Fruit fly (Drosophila melanogaster): ENCODE results near the gene CG32591.

CG32591 gene

dm6 chrX:14952845-14953720, 24.3 kb upstream of the CG32591 start, which contains the start of gene pdgy (continued):
- no peak for TF ChIP-seq CG30431 (GFP tag; optimal IDR thresholded peaks at IDR 0.05)
- TF ChIP-seq her (GFP tag; optimal IDR thresholded peaks at IDR 0.05) = peak; percentile 12
- no peak for TF ChIP-seq wdn (GFP tag; IDR thresholded peaks at IDR 0.05)
- no peak for TF ChIP-seq Fer1 (GFP tag; optimal IDR thresholded peaks at IDR 0.05)
- no peak for TF ChIP-seq CG10147 (GFP tag; optimal IDR thresholded peaks at IDR 0.05)
- TF ChIP-seq dati (GFP tag; IDR thresholded peaks at IDR 0.05) = no peak
- TF ChIP-seq bsh (GFP tag; optimal IDR thresholded peaks at IDR 0.05) = peak in 1 of 2 experiments; percentile 89
- TF ChIP-seq CG5245 (GFP tag; optimal IDR thresholded peaks at IDR 0.05) = no peak
- TF ChIP-seq btn (GFP tag; optimal IDR thresholded peaks at IDR 0.05) = no peak
- no peak for TF ChIP-seq stwl (tag; optimal IDR thresholded peaks at IDR 0.05)
- TF ChIP-seq da (GFP tag; optimal IDR thresholded peaks at IDR 0.05) = no peak
- TF ChIP-seq CG16813 (GFP tag; IDR thresholded peaks at IDR 0.05; ENCODE audit: partially characterized antibody) = 0 out of 3 replicates have a peak, but pooled peaks have one; percentile 30
- no peak for TF ChIP-seq CG1603 (tag; optimal IDR thresholded peaks at IDR 0.05)
- TF ChIP-seq bcd (GFP tag; optimal IDR thresholded peaks at IDR 0.05) = no peak
- peak; percentile 50 for TF ChIP-seq Drgx (GFP tag; IDR thresholded peaks at IDR 0.05)
- no peak for TF ChIP-seq hth (optimal IDR thresholded peaks at IDR 0.05)
- no peak for TF ChIP-seq CG2129 (GFP tag; IDR thresholded peaks at IDR 0.05; ENCODE audit: partially characterized antibody)
- no peak for TF ChIP-seq bbx (GFP tag; IDR thresholded peaks at IDR 0.05; ENCODE audit: partially characterized antibody)
- no peak for TF ChIP-seq trem (tag; optimal IDR thresholded peaks at IDR 0.05)
- TF ChIP-seq CG17359 (tag; optimal IDR thresholded peaks at IDR 0.05) = no peak
- TF ChIP-seq al (GFP tag; IDR thresholded peaks at IDR 0.05) = no peak

dm6 chrX:14952097-14952844, 23.5 kb upstream of the CG32591 start:
- TF ChIP-seq CG18262 (tag; optimal IDR thresholded peaks at IDR 0.05) (peak; percentile 63), Awh (GFP tag; IDR thresholded peaks at IDR 0.05) (peak; percentile 73), CG3847 (GFP tag; IDR thresholded peaks at IDR 0.05) (no peak), Oaz (GFP tag; IDR thresholded peaks at IDR 0.05) (no peak), kay (GFP tag; optimal IDR thresholded peaks at IDR 0.05) (no peak), Ptx1 (GFP tag; IDR thresholded peaks at IDR 0.05) (peak; percentile 53), Mes4 (GFP tag; optimal IDR thresholded peaks at IDR 0.05) (no peak), CG15269 (tag; optimal IDR thresholded peaks at IDR 0.05) (peak; percentile 14), Sox100B (GFP tag; optimal IDR thresholded peaks at IDR 0.05) (peak; percentile 58), HHEX (GFP tag; optimal IDR thresholded peaks at IDR 0.05) (no peak), CG9215 (GFP tag; IDR thresholded peaks at IDR 0.05) (no peak), jigr1 (GFP tag; IDR thresholded peaks at IDR 0.05) (no peak), dm (GFP tag; optimal IDR thresholded peaks at IDR 0.05) (no peak), CG6175 (GFP tag; IDR thresholded peaks at IDR 0.05) (no peak), chinmo (GFP tag; IDR thresholded peaks at IDR 0.05; ENCODE audit: partially characterized antibody) (no peak), bcd (GFP tag; optimal IDR thresholded peaks at IDR 0.05) (peak; percentile 30), lola (GFP tag; optimal IDR thresholded peaks at IDR 0.05) (peak in 1 of 3 experiments; percentile 38), CG13287 (GFP tag; IDR thresholded peaks at IDR 0.05; ENCODE audit: partially characterized antibody) (no peak), B-H1 (GFP tag; IDR thresholded peaks at IDR 0.05) (no peak), cato (GFP tag; optimal IDR thresholded peaks at IDR 0.05; ENCODE audit: borderline replicate concordance) (peak; percentile 18), CG30020 (tag; optimal IDR thresholded peaks at IDR 0.05) (no peak), CG9932 (GFP tag; IDR thresholded peaks at IDR 0.05) (no peak), NFAT (GFP tag; IDR thresholded peaks at IDR 0.05) (no peak), nmo (GFP tag; optimal IDR thresholded peaks at IDR 0.05) (peak; percentile 56), Six4 (GFP tag; optimal IDR thresholded peaks at IDR 0.05) (peak; percentile 27), row (GFP tag; IDR thresholded peaks at IDR 0.05) (peak; percentile 65), CG33557 (GFP tag; optimal IDR thresholded peaks at IDR 0.05) (no peak)
